Fruit fly (Drosophila melanogaster): ENCODE results near the gene HDAC11.
A peak's percentile ranks its signal among the peaks of the same experiment; 100 is the strongest.

The HDAC11 gene

dm6 chr3R:24841063-24841462 lies 15.0 kb downstream of the HDAC11 start, which contains the start of gene CG33658:
TSS of gene CG33658 (minus strand) at chr3R:24841163.
- no peak for TF ChIP-seq hbn (GFP tag; IDR thresholded peaks at IDR 0.05; ENCODE audit: partially characterized antibody)
- no peak for TF ChIP-seq otp (GFP tag; IDR thresholded peaks at IDR 0.05)
- no peak for TF ChIP-seq klu (GFP tag; IDR thresholded peaks at IDR 0.05)
- no peak for TF ChIP-seq Bgb (GFP tag; IDR thresholded peaks at IDR 0.05; ENCODE audit: partially characterized antibody)
- TF ChIP-seq luna (GFP tag; optimal IDR thresholded peaks at IDR 0.05) = no peak
- no peak for TF ChIP-seq chinmo (GFP tag; IDR thresholded peaks at IDR 0.05; ENCODE audit: partially characterized antibody)
- no peak for TF ChIP-seq bab2 (GFP tag; optimal IDR thresholded peaks at IDR 0.05)
- TF ChIP-seq CG17612 (GFP tag; IDR thresholded peaks at IDR 0.05) = no peak
- no peak for TF ChIP-seq CG9727 (GFP tag; optimal IDR thresholded peaks at IDR 0.05)
- no peak for TF ChIP-seq Tbp (GFP tag; optimal IDR thresholded peaks at IDR 0.05)

- TF ChIP-seq hkb (optimal IDR thresholded peaks at IDR 0.05) = no peak
- no peak for TF ChIP-seq hkb (GFP tag; IDR thresholded peaks at IDR 0.05)
- no peak for TF ChIP-seq CG7357 (GFP tag; IDR thresholded peaks at IDR 0.05)
- TF ChIP-seq pnt (GFP tag; optimal IDR thresholded peaks at IDR 0.05) = no peak
- no peak for TF ChIP-seq B-H2 (GFP tag; optimal IDR thresholded peaks at IDR 0.05)
- TF ChIP-seq Abd-B (GFP tag; optimal IDR thresholded peaks at IDR 0.05) = no peak
- no peak for TF ChIP-seq HmgD (GFP tag; optimal IDR thresholded peaks at IDR 0.05)
- TF ChIP-seq ac (GFP tag; optimal IDR thresholded peaks at IDR 0.05) = no peak
- no peak for TF ChIP-seq slou (GFP tag; optimal IDR thresholded peaks at IDR 0.05)
- TF ChIP-seq zf30C (GFP tag; optimal IDR thresholded peaks at IDR 0.05) = no peak
- TF ChIP-seq Dip2 (GFP tag; IDR thresholded peaks at IDR 0.05) = no peak
- TF ChIP-seq CG3281 (GFP tag; optimal IDR thresholded peaks at IDR 0.05) = no peak
- no peak for TF ChIP-seq amos (GFP tag; IDR thresholded peaks at IDR 0.05; ENCODE audit: partially characterized antibody)
- no peak for TF ChIP-seq CG3995 (GFP tag; optimal IDR thresholded peaks at IDR 0.05)
Measured at dm6 chr3R:24833652-24834051, 22.4 kb downstream of the HDAC11 start, which contains the start of gene sosie. TSS of gene sosie (plus strand) at chr3R:24833952.

- peak; percentile 70 for TF ChIP-seq CG2712 (tag; optimal IDR thresholded peaks at IDR 0.05)
- no peak for TF ChIP-seq CHES-1-like (GFP tag; optimal IDR thresholded peaks at IDR 0.05)
- TF ChIP-seq CG8089 (GFP tag; optimal IDR thresholded peaks at IDR 0.05) = no peak
- TF ChIP-seq Stat92E (GFP tag; optimal IDR thresholded peaks at IDR 0.05) = no peak
- no peak for TF ChIP-seq CG14667 (GFP tag; IDR thresholded peaks at IDR 0.05)
- 0 out of 2 replicates have a peak, but pooled peaks have one; percentile 19 for TF ChIP-seq wdn (GFP tag; IDR thresholded peaks at IDR 0.05)
- TF ChIP-seq CG11247 (GFP tag; IDR thresholded peaks at IDR 0.05) = no peak
- TF ChIP-seq CG12219 (GFP tag; optimal IDR thresholded peaks at IDR 0.05) = no peak
- TF ChIP-seq ato (GFP tag; IDR thresholded peaks at IDR 0.05; ENCODE audit: partially characterized antibody) = no peak
- no peak for TF ChIP-seq CrebB (tag; optimal IDR thresholded peaks at IDR 0.05)
- peak; percentile 3 for TF ChIP-seq pnt (GFP tag; optimal IDR thresholded peaks at IDR 0.05)
- TF ChIP-seq H2.0 (GFP tag; IDR thresholded peaks at IDR 0.05) = no peak; the same call in 1 of the 2 replicates
- TF ChIP-seq nerfin-2 (GFP tag; IDR thresholded peaks at IDR 0.05; ENCODE audit: partially characterized antibody) = no peak
- peak; percentile 0 for TF ChIP-seq CG12104 (GFP tag; optimal IDR thresholded peaks at IDR 0.05)
- TF ChIP-seq CG3407 (GFP tag; optimal IDR thresholded peaks at IDR 0.05) = no peak
- no peak for TF ChIP-seq CG42726 (GFP tag; IDR thresholded peaks at IDR 0.05; ENCODE audit: partially characterized antibody)
- peak; percentile 73 for TF ChIP-seq CG9817 (tag; optimal IDR thresholded peaks at IDR 0.05)
- no peak for TF ChIP-seq emc (GFP tag; optimal IDR thresholded peaks at IDR 0.05)
- TF ChIP-seq CG3995 (GFP tag; optimal IDR thresholded peaks at IDR 0.05) = no peak
- TF ChIP-seq inv (GFP tag; IDR thresholded peaks at IDR 0.05; ENCODE audit: partially characterized antibody) = no peak
- TF ChIP-seq CG12942 (GFP tag; optimal IDR thresholded peaks at IDR 0.05) = peak; percentile 40
- no peak for TF ChIP-seq abd-A (tag; optimal IDR thresholded peaks at IDR 0.05)
- no peak for TF ChIP-seq HLH54F (GFP tag; optimal IDR thresholded peaks at IDR 0.05)
- TF ChIP-seq Med (GFP tag) = peak; percentile 81
- peak; percentile 31 for TF ChIP-seq CG18476 (GFP tag; optimal IDR thresholded peaks at IDR 0.05)
- TF ChIP-seq CG3726 (GFP tag; IDR thresholded peaks at IDR 0.05) = no peak
- peak; percentile 22; the same call in 1 of the 2 replicates for TF ChIP-seq CG13287 (GFP tag; IDR thresholded peaks at IDR 0.05; ENCODE audit: partially characterized antibody)
Measured at dm6 chr3R:24829887-24830351, 26.1 kb downstream of the HDAC11 start, which contains the start of the genes Kaz and CG43273. TSS of gene Kaz (minus strand) at chr3R:24829959. TSS of gene CG43273 (plus strand) at chr3R:24830301.
